Worm (Caenorhabditis elegans): ENCODE results near the gene srw-66.

The srw-66 gene

ce11 chrII:1271814-1272213 lies at the start of gene srw-66:
srw-66 (minus strand) TSS chrII:1271914.
- TF ChIP-seq ref-1 (GFP tag; conservative IDR thresholded peaks at IDR 0.05) (no peak), cog-1 (tag; optimal IDR thresholded peaks at IDR 0.05) (no peak), ztf-23 (GFP tag; IDR thresholded peaks at IDR 0.05) (no peak), flt-1 (GFP tag; IDR thresholded peaks at IDR 0.05) (no peak), med-1 (GFP tag; optimal IDR thresholded peaks at IDR 0.05; ENCODE audit: insufficient read depth) (no peak), ztf-29 (GFP tag; IDR thresholded peaks at IDR 0.05) (no peak), klf-2 (GFP tag; conservative IDR thresholded peaks at IDR 0.05) (no peak)

- TF ChIP-seq T22C8.4 (GFP tag; IDR thresholded peaks at IDR 0.05) (peak; percentile 53; the same call in 1 of the 2 replicates), med-1 (GFP tag; optimal IDR thresholded peaks at IDR 0.05; ENCODE audit: insufficient read depth) (no peak)
Observed at ce11 chrII:1320987-1321807, 49.5 kb upstream of the srw-66 start, which contains the start of gene vig-1. vig-1 (plus strand) TSS chrII:1321037.

ce11 chrII:1320412-1320811 lies 48.7 kb upstream of the srw-66 start:
- TF ChIP-seq klf-2 (GFP tag; conservative IDR thresholded peaks at IDR 0.05) (peak; percentile 47; the same call in 1 of the 2 replicates), tab-1 (GFP tag; IDR thresholded peaks at IDR 0.05) (peak; percentile 69; the same call in 1 of the 2 replicates), med-1 (GFP tag; optimal IDR thresholded peaks at IDR 0.05; ENCODE audit: insufficient read depth) (no peak), cog-1 (tag; optimal IDR thresholded peaks at IDR 0.05) (peak; percentile 80), flt-1 (GFP tag; IDR thresholded peaks at IDR 0.05) (peak; percentile 86), ztf-29 (GFP tag; IDR thresholded peaks at IDR 0.05) (0 out of 2 replicates have a peak, but pooled peaks have one; percentile 16), ref-1 (GFP tag; conservative IDR thresholded peaks at IDR 0.05) (0 out of 2 replicates have a peak, but pooled peaks have one; percentile 19), T22C8.4 (GFP tag; IDR thresholded peaks at IDR 0.05) (peak; percentile 69), ztf-23 (GFP tag; IDR thresholded peaks at IDR 0.05) (peak; percentile 92)

ce11 chrII:1315245-1315644 lies 43.5 kb upstream of the srw-66 start:
- TF ChIP-seq med-1 (GFP tag; optimal IDR thresholded peaks at IDR 0.05; ENCODE audit: insufficient read depth), result no peak
- TF ChIP-seq ref-1 (GFP tag; conservative IDR thresholded peaks at IDR 0.05), result no peak
- TF ChIP-seq cog-1 (tag; optimal IDR thresholded peaks at IDR 0.05), result no peak
- no peak for TF ChIP-seq flt-1 (GFP tag; IDR thresholded peaks at IDR 0.05)
- TF ChIP-seq tab-1 (GFP tag; IDR thresholded peaks at IDR 0.05), result no peak
- no peak for TF ChIP-seq T22C8.4 (GFP tag; IDR thresholded peaks at IDR 0.05)
- no peak for TF ChIP-seq ztf-23 (GFP tag; IDR thresholded peaks at IDR 0.05)
- no peak for TF ChIP-seq klf-2 (GFP tag; conservative IDR thresholded peaks at IDR 0.05)
- TF ChIP-seq ztf-29 (GFP tag; IDR thresholded peaks at IDR 0.05), result no peak

- TF ChIP-seq flt-1 (GFP tag; IDR thresholded peaks at IDR 0.05), result no peak
- TF ChIP-seq T22C8.4 (GFP tag; IDR thresholded peaks at IDR 0.05), result no peak
- TF ChIP-seq ztf-29 (GFP tag; IDR thresholded peaks at IDR 0.05), result no peak
- no peak for TF ChIP-seq ref-1 (GFP tag; conservative IDR thresholded peaks at IDR 0.05)
- TF ChIP-seq klf-2 (GFP tag; conservative IDR thresholded peaks at IDR 0.05), result no peak
- no peak for TF ChIP-seq med-1 (GFP tag; optimal IDR thresholded peaks at IDR 0.05; ENCODE audit: insufficient read depth)
- no peak for TF ChIP-seq ztf-23 (GFP tag; IDR thresholded peaks at IDR 0.05)
- TF ChIP-seq tab-1 (GFP tag; IDR thresholded peaks at IDR 0.05), result no peak
- no peak for TF ChIP-seq cog-1 (tag; optimal IDR thresholded peaks at IDR 0.05)
Observed at ce11 chrII:1309892-1310516, 38.3 kb upstream of the srw-66 start, which contains the start of the genes alh-6 and fcho-1. alh-6 (minus strand) TSS chrII:1310133. fcho-1 (plus strand) TSS chrII:1310515.

ce11 chrII:1306550-1306949 lies 34.8 kb upstream of the srw-66 start:
- TF ChIP-seq T22C8.4 (GFP tag; IDR thresholded peaks at IDR 0.05), result no peak
- TF ChIP-seq ztf-29 (GFP tag; IDR thresholded peaks at IDR 0.05), result no peak
- TF ChIP-seq med-1 (GFP tag; optimal IDR thresholded peaks at IDR 0.05; ENCODE audit: insufficient read depth), result no peak
- TF ChIP-seq cog-1 (tag; optimal IDR thresholded peaks at IDR 0.05), result no peak
- no peak for TF ChIP-seq ztf-23 (GFP tag; IDR thresholded peaks at IDR 0.05)
- no peak for TF ChIP-seq ref-1 (GFP tag; conservative IDR thresholded peaks at IDR 0.05)
- no peak for TF ChIP-seq flt-1 (GFP tag; IDR thresholded peaks at IDR 0.05)
- no peak for TF ChIP-seq tab-1 (GFP tag; IDR thresholded peaks at IDR 0.05)
- no peak for TF ChIP-seq klf-2 (GFP tag; conservative IDR thresholded peaks at IDR 0.05)

- TF ChIP-seq flt-1 (GFP tag; IDR thresholded peaks at IDR 0.05), result no peak
- TF ChIP-seq klf-2 (GFP tag; conservative IDR thresholded peaks at IDR 0.05), result no peak
- 0 out of 2 replicates have a peak, but pooled peaks have one; percentile 32 for TF ChIP-seq T22C8.4 (GFP tag; IDR thresholded peaks at IDR 0.05)
- no peak for TF ChIP-seq cog-1 (tag; optimal IDR thresholded peaks at IDR 0.05)
- no peak for TF ChIP-seq ztf-29 (GFP tag; IDR thresholded peaks at IDR 0.05)
- no peak for TF ChIP-seq ref-1 (GFP tag; conservative IDR thresholded peaks at IDR 0.05)
- no peak for TF ChIP-seq med-1 (GFP tag; optimal IDR thresholded peaks at IDR 0.05; ENCODE audit: insufficient read depth)
- no peak for TF ChIP-seq tab-1 (GFP tag; IDR thresholded peaks at IDR 0.05)
Observed at ce11 chrII:1306036-1306435, 34.3 kb upstream of the srw-66 start, which contains the start of gene emc-2. emc-2 (minus strand) TSS chrII:1306136.

ce11 chrII:1301554-1301953 lies 29.8 kb upstream of the srw-66 start, which contains the start of gene glb-31:
glb-31 (minus strand) TSS chrII:1301654.
- no peak for TF ChIP-seq med-1 (GFP tag; optimal IDR thresholded peaks at IDR 0.05; ENCODE audit: insufficient read depth)
- no peak for TF ChIP-seq T22C8.4 (GFP tag; IDR thresholded peaks at IDR 0.05)
- no peak for TF ChIP-seq cog-1 (tag; optimal IDR thresholded peaks at IDR 0.05)
- no peak for TF ChIP-seq ztf-29 (GFP tag; IDR thresholded peaks at IDR 0.05)

- no peak for TF ChIP-seq med-1 (GFP tag; optimal IDR thresholded peaks at IDR 0.05; ENCODE audit: insufficient read depth)
- no peak for TF ChIP-seq T22C8.4 (GFP tag; IDR thresholded peaks at IDR 0.05)
- TF ChIP-seq tab-1 (GFP tag; IDR thresholded peaks at IDR 0.05), result no peak
- TF ChIP-seq ztf-23 (GFP tag; IDR thresholded peaks at IDR 0.05), result no peak
Observed at ce11 chrII:1298169-1298568, 26.5 kb upstream of the srw-66 start, which contains the start of gene Y57G7A.1. Y57G7A.1 (plus strand) TSS chrII:1298469.
